Fruit fly (Drosophila melanogaster) Kc167 (cell line): ENCODE data around the gene CG3349.

ENCODE experiments used
- Myc ChIP-seq: fragments of >200 bp; optimal IDR thresholded peaks from 2 replicates; lab custom pipeline; 2017; ENCODE audit warnings: missing external identifiers
- h ChIP-seq: fragments of >200 bp; optimal IDR thresholded peaks from 3 replicates; lab custom pipeline; 2018; ENCODE audit warnings: missing external identifiers
- insv ChIP-seq: fragments of >200 bp; optimal IDR thresholded peaks from 3 replicates; lab custom pipeline; 2018; ENCODE audit warnings: missing external identifiers

- no peak for TF ChIP-seq h (lab: Kevin White, UChicago)
- no peak for TF ChIP-seq insv (lab: Kevin White, UChicago)
- TF ChIP-seq Myc: no peak
These were observed 10.2 kb upstream of the CG3349 start, which contains the start of gene Tom for dm6 chr3L:14969171-14969570.
